Worm (Caenorhabditis elegans): ENCODE data around the gene grl-14.
A peak's percentile ranks its signal among the peaks of the same experiment; 100 is the strongest.

grl-14 gene

ce11 chrV:20776761-20777160 lies 48.6 kb upstream of the grl-14 start (continued):
- TF ChIP-seq mxl-3 (GFP tag; optimal IDR thresholded peaks at IDR 0.05) (no peak), madf-9 (GFP tag; conservative IDR thresholded peaks at IDR 0.05) (peak; percentile 62; the same call in 1 of the 2 replicates), nhr-10 (tag; optimal IDR thresholded peaks at IDR 0.05) (no peak), gei-8 (GFP tag; optimal IDR thresholded peaks at IDR 0.05) (no peak), fos-1 (tag; optimal IDR thresholded peaks at IDR 0.05) (no peak), skn-1 (tag; optimal IDR thresholded peaks at IDR 0.05) (no peak), aha-1 (tag) (peak; percentile 84), lir-3 (tag; optimal IDR thresholded peaks at IDR 0.05) (no peak), daf-19 (GFP tag; conservative IDR thresholded peaks at IDR 0.05) (no peak)

DNA sequence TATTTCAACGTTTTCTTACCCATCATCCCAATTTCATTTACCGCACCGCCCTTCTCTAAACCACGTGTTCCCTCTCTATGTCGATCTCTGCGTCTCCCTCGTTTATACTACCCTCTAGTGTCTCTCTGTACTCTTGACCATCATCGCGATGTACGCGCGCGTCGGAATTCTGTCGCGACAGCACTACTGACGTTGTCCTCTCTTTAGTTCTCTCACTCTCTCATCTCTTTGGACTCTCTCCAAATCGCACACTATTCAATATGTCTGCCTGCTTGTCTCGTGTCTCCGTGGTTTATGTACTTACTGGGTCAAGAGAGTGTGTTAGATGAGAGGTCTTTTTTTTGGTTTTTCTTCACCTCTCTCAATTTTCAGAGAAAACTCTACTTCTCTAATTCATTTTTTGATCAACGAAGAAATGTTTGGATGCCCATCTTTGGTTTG lies 47.1 kb upstream of the grl-14 start:
- peak; percentile 52 for TF ChIP-seq spr-3 (GFP tag; optimal IDR thresholded peaks at IDR 0.05)
- TF ChIP-seq nhr-10 (tag; optimal IDR thresholded peaks at IDR 0.05) = peak; percentile 77
- no peak for TF ChIP-seq lin-15B (tag; optimal IDR thresholded peaks at IDR 0.05)
- TF ChIP-seq nhr-42 (GFP tag; IDR thresholded peaks at IDR 0.05) = peak; percentile 76; the same call in 1 of the 2 replicates
- no peak for TF ChIP-seq lir-3 (tag; optimal IDR thresholded peaks at IDR 0.05)
- peak; percentile 70 for TF ChIP-seq dpl-1 (GFP tag; optimal IDR thresholded peaks at IDR 0.05)
- peak; percentile 89 to 99 for TF ChIP-seq mdl-1 (tag; optimal IDR thresholded peaks at IDR 0.05)
- TF ChIP-seq lim-7 (GFP tag; IDR thresholded peaks at IDR 0.05) = peak; percentile 20; the same call in 1 of the 2 replicates
- peak; percentile 69; the same call in 1 of the 2 replicates for TF ChIP-seq madf-9 (GFP tag; conservative IDR thresholded peaks at IDR 0.05)
- TF ChIP-seq nhr-41 (GFP tag; IDR thresholded peaks at IDR 0.05) = peak; percentile 72; the same call in 1 of the 2 replicates
- no peak for TF ChIP-seq Y75B8A.6 (GFP tag; IDR thresholded peaks at IDR 0.05)
- TF ChIP-seq aha-1 (tag) = peak; percentile 100
- peak; percentile 97 for TF ChIP-seq nhr-48 (tag; optimal IDR thresholded peaks at IDR 0.05)
- TF ChIP-seq ceh-62 (tag; optimal IDR thresholded peaks at IDR 0.05) = no peak
- no peak for TF ChIP-seq aly-2 (tag; optimal IDR thresholded peaks at IDR 0.05)
- no peak for TF ChIP-seq F49E8.2 (tag; optimal IDR thresholded peaks at IDR 0.05; ENCODE audit: borderline replicate concordance)
- TF ChIP-seq cey-2 (tag; optimal IDR thresholded peaks at IDR 0.05; ENCODE audit: borderline replicate concordance, insufficient read depth) = no peak
- peak in 1 of 2 experiments; percentile 100 for TF ChIP-seq unc-62 (GFP tag; optimal IDR thresholded peaks at IDR 0.05 in 1 of 2)
- TF ChIP-seq unc-62 (tag; optimal IDR thresholded peaks at IDR 0.05) = no peak
- peak; percentile 87 for TF ChIP-seq nhr-77 (tag; optimal IDR thresholded peaks at IDR 0.05)
- peak; percentile 62 for TF ChIP-seq lin-29 (GFP tag; IDR thresholded peaks at IDR 0.05)
- peak; percentile 99 for TF ChIP-seq mxl-3 (GFP tag; optimal IDR thresholded peaks at IDR 0.05)
- TF ChIP-seq dmd-9 (GFP tag; IDR thresholded peaks at IDR 0.05) = peak; percentile 74
- TF ChIP-seq zfp-2 (tag; optimal IDR thresholded peaks at IDR 0.05) = peak; percentile 59
- peak; percentile 93; the same call in 1 of the 2 replicates for TF ChIP-seq ceh-20 (GFP tag; IDR thresholded peaks at IDR 0.05)
- peak; percentile 82 for TF ChIP-seq pha-4 (GFP tag; IDR thresholded peaks at IDR 0.05)
- peak; percentile 100 for TF ChIP-seq pha-4 (tag; optimal IDR thresholded peaks at IDR 0.05)
- peak; percentile 44 for TF ChIP-seq lin-13 (GFP tag; optimal IDR thresholded peaks at IDR 0.05)
- no peak for TF ChIP-seq F26F4.8 (GFP tag; conservative IDR thresholded peaks at IDR 0.05)
- TF ChIP-seq pqm-1 (tag; optimal IDR thresholded peaks at IDR 0.05) = peak; percentile 33
- peak; percentile 90 for TF ChIP-seq jun-1 (tag; optimal IDR thresholded peaks at IDR 0.05)
- TF ChIP-seq unc-130 (GFP tag; optimal IDR thresholded peaks at IDR 0.05) = peak; percentile 8
- TF ChIP-seq lin-38 (GFP tag; IDR thresholded peaks at IDR 0.05) = peak; percentile 65
- TF ChIP-seq fkh-10 (GFP tag; optimal IDR thresholded peaks at IDR 0.05) = peak; percentile 95
- peak; percentile 99 for TF ChIP-seq dve-1 (tag; optimal IDR thresholded peaks at IDR 0.05; ENCODE audit: insufficient read depth)
- TF ChIP-seq nhr-25 (tag; optimal IDR thresholded peaks at IDR 0.05; ENCODE audit: borderline replicate concordance, insufficient read depth) = peak; percentile 92
- peak; percentile 83 for TF ChIP-seq duxl-1 (tag; optimal IDR thresholded peaks at IDR 0.05; ENCODE audit: poor library complexity)
- TF ChIP-seq set-16 (GFP tag; IDR thresholded peaks at IDR 0.05) = peak; percentile 76
- TF ChIP-seq zfp-3 (GFP tag; conservative IDR thresholded peaks at IDR 0.05) = peak; percentile 87
- peak; percentile 40 for TF ChIP-seq ztf-7 (tag; optimal IDR thresholded peaks at IDR 0.05)
- peak; percentile 87 for TF ChIP-seq mes-2 (tag; optimal IDR thresholded peaks at IDR 0.05; ENCODE audit: poor library complexity, severe bottlenecking)
- peak; percentile 66 for TF ChIP-seq nhr-76 (tag; optimal IDR thresholded peaks at IDR 0.05)
- TF ChIP-seq nhr-6 (tag; optimal IDR thresholded peaks at IDR 0.05) = peak; percentile 79
- no peak for TF ChIP-seq lin-39 (tag; optimal IDR thresholded peaks at IDR 0.05)
- TF ChIP-seq php-3 (GFP tag; IDR thresholded peaks at IDR 0.05) = peak; percentile 72

All from whole organism, L4 larva.